Worm (Caenorhabditis elegans): ENCODE data around the gene R07B7.6.

- no peak for TF ChIP-seq dpl-1 (GFP tag; optimal IDR thresholded peaks at IDR 0.05)
- TF ChIP-seq fkh-8 (tag; optimal IDR thresholded peaks at IDR 0.05) = no peak
- TF ChIP-seq unc-30 (tag; optimal IDR thresholded peaks at IDR 0.05) = no peak
- no peak for TF ChIP-seq nhr-28 (tag; optimal IDR thresholded peaks at IDR 0.05)
- no peak for TF ChIP-seq ztf-11 (tag; optimal IDR thresholded peaks at IDR 0.05)
- TF ChIP-seq skn-1 (tag; optimal IDR thresholded peaks at IDR 0.05) = no peak
- TF ChIP-seq nhr-76 (tag; optimal IDR thresholded peaks at IDR 0.05) = no peak
- TF ChIP-seq ceh-82 (tag; optimal IDR thresholded peaks at IDR 0.05) = no peak
- no peak for TF ChIP-seq irx-1 (tag; optimal IDR thresholded peaks at IDR 0.05)
Measured at ce11 chrV:12063036-12063435, 11.8 kb downstream of the R07B7.6 start, which contains the start of gene clh-6.
